Worm (Caenorhabditis elegans) whole organism, L4 larva: ENCODE results near the gene hsp-16.2.

Experiments used
- F26F4.8 ChIP-seq: fragments of 200-800 bp; sonication (Bioruptor generic); conservative IDR thresholded peaks from 2 replicates; pipeline ENCODE4 v1.3.6; 2022; ENCODE audit warnings: missing genetic modification characterization, missing compliant biosample characterization
- F49E8.2 ChIP-seq: sonication (generic microtip); optimal IDR thresholded peaks from 2 replicates; lab custom pipeline; 2016; ENCODE audit warnings: missing compliant biosample characterization, mild to moderate bottlenecking, missing genetic modification characterization, borderline replicate concordance
- T20F7.1 ChIP-seq: fragments of 200-800 bp; sonication (Bioruptor generic); optimal IDR thresholded peaks from 2 replicates; lab custom pipeline; 2018; ENCODE audit warnings: mild to moderate bottlenecking, missing genetic modification characterization, missing compliant biosample characterization
- Y105C5A.15 ChIP-seq: fragments of 200-800 bp; sonication (Bioruptor generic); IDR thresholded peaks from 2 replicates; pipeline ENCODE4 v1.3.6; 2022; ENCODE audit warnings: missing genetic modification characterization, missing compliant biosample characterization
- Y5F2A.4 ChIP-seq: fragments of 200-800 bp; sonication (Bioruptor generic); optimal IDR thresholded peaks from 2 replicates; lab custom pipeline; 2018; ENCODE audit warnings: mild to moderate bottlenecking, missing genetic modification characterization, missing compliant biosample characterization
- ZK337.2 ChIP-seq: fragments of 200-800 bp; sonication (Bioruptor generic); IDR thresholded peaks from 2 replicates; pipeline ENCODE4 v1.3.6; 2022; ENCODE audit warnings: missing genetic modification reagents, missing genetic modification characterization, missing compliant biosample characterization
- aha-1 ChIP-seq: fragments of 150-350 bp; peaks from one replicate; lab custom pipeline; 2014; ENCODE audit warnings: missing biosample characterization, missing genetic modification characterization
- ceh-82 ChIP-seq: sonication (generic microtip); optimal IDR thresholded peaks from 2 replicates; lab custom pipeline; 2017; ENCODE audit warnings: missing biosample characterization, missing genetic modification characterization
- daf-12 ChIP-seq: fragments of 150-350 bp; optimal IDR thresholded peaks from 2 replicates; lab custom pipeline; 2014; ENCODE audit warnings: missing biosample characterization, missing genetic modification reagents, missing genetic modification characterization
- daf-16 ChIP-seq, 3 experiments: sonication (generic microtip); optimal IDR thresholded peaks; 2 replicates each; lab custom pipeline; 2016 to 2017; ENCODE audit warnings: missing genetic modification characterization in 3 of 3, missing genetic modification reagents in 3 of 3, mild to moderate bottlenecking in 2 of 3, missing compliant biosample characterization in 2 of 3, missing biosample characterization in 1 of 3, moderate library complexity in 1 of 3
- dpl-1 ChIP-seq: fragments of 150-350 bp; optimal IDR thresholded peaks from 2 replicates; lab custom pipeline; 2014; ENCODE audit warnings: missing biosample characterization, missing genetic modification reagents, missing genetic modification characterization
- dve-1 ChIP-seq: sonication (generic microtip); optimal IDR thresholded peaks from 2 replicates; lab custom pipeline; 2017; ENCODE audit warnings: antibody characterized with exemption, mild to moderate bottlenecking, missing genetic modification characterization, missing compliant biosample characterization; ENCODE audit not compliant: insufficient read depth
- egl-27 ChIP-seq: sonication (generic microtip); optimal IDR thresholded peaks from 3 replicates; lab custom pipeline; 2017; ENCODE audit warnings: missing biosample characterization, missing genetic modification reagents, missing genetic modification characterization
- fkh-10 ChIP-seq: fragments of 150-350 bp; optimal IDR thresholded peaks from 2 replicates; lab custom pipeline; 2014; ENCODE audit warnings: missing biosample characterization, missing genetic modification reagents, missing genetic modification characterization
- fos-1 ChIP-seq: fragments of 150-350 bp; optimal IDR thresholded peaks from 2 replicates; lab custom pipeline; 2014; ENCODE audit warnings: missing biosample characterization, missing genetic modification characterization
- hlh-30 ChIP-seq: sonication (generic microtip); optimal IDR thresholded peaks from 2 replicates; lab custom pipeline; 2017; ENCODE audit warnings: antibody characterized with exemption, mild to moderate bottlenecking, missing genetic modification characterization, missing compliant biosample characterization; ENCODE audit not compliant: insufficient read depth
- hmg-1.1 ChIP-seq: fragments of 200-800 bp; sonication (Bioruptor generic); IDR thresholded peaks from 2 replicates; pipeline ENCODE4 v1.3.6; 2022; ENCODE audit warnings: missing genetic modification reagents, missing genetic modification characterization, missing compliant biosample characterization
- lim-7 ChIP-seq: fragments of 200-800 bp; sonication (Bioruptor generic); IDR thresholded peaks from 2 replicates; pipeline ENCODE4 v1.3.6; 2022; ENCODE audit warnings: missing genetic modification characterization, missing compliant biosample characterization
- lin-1 ChIP-seq: fragments of 200-800 bp; sonication (Bioruptor generic); IDR thresholded peaks from 2 replicates; pipeline ENCODE4 v1.3.6; 2022; ENCODE audit warnings: missing genetic modification reagents, missing genetic modification characterization, missing compliant biosample characterization
- lin-29 ChIP-seq: fragments of 200-800 bp; sonication (Bioruptor generic); IDR thresholded peaks from 2 replicates; pipeline ENCODE4 v1.3.6; 2022; ENCODE audit warnings: missing genetic modification reagents, missing genetic modification characterization, missing compliant biosample characterization
- lin-38 ChIP-seq: fragments of 200-800 bp; sonication (Bioruptor generic); IDR thresholded peaks from 2 replicates; pipeline ENCODE4 v1.3.6; 2022; ENCODE audit warnings: missing genetic modification reagents, missing genetic modification characterization, missing compliant biosample characterization
- lsy-2 ChIP-seq, 2 experiments: fragments of 150-350 bp in 1 of 2; sonication (generic microtip) in 1 of 2; optimal IDR thresholded peaks; 2 replicates each; lab custom pipeline; 2014 to 2017; ENCODE audit warnings: missing biosample characterization in 2 of 2, missing genetic modification characterization in 2 of 2
- madf-9 ChIP-seq: fragments of 200-800 bp; sonication (Bioruptor generic); conservative IDR thresholded peaks from 2 replicates; pipeline ENCODE4 v1.3.6; 2022; ENCODE audit warnings: missing genetic modification reagents, missing genetic modification characterization, missing compliant biosample characterization
- mep-1 ChIP-seq: fragments of 150-350 bp; sonication (generic microtip); optimal IDR thresholded peaks from 3 replicates; lab custom pipeline; 2014; ENCODE audit warnings: missing biosample characterization, missing genetic modification characterization
- mes-2 ChIP-seq: sonication (generic microtip); optimal IDR thresholded peaks from 2 replicates; lab custom pipeline; 2016; ENCODE audit warnings: missing genotype, mild to moderate bottlenecking, missing genetic modification characterization, missing compliant biosample characterization; ENCODE audit not compliant: poor library complexity, severe bottlenecking
- nhr-10 ChIP-seq: fragments of 150-350 bp; optimal IDR thresholded peaks from 2 replicates; lab custom pipeline; 2014; ENCODE audit warnings: missing biosample characterization, missing genetic modification characterization
- nhr-102 ChIP-seq: sonication (generic microtip); optimal IDR thresholded peaks from 2 replicates; lab custom pipeline; 2016; ENCODE audit warnings: mild to moderate bottlenecking, missing genetic modification characterization, moderate library complexity, missing compliant biosample characterization
- nhr-111 ChIP-seq: fragments of 200-800 bp; sonication (Bioruptor generic); optimal IDR thresholded peaks from 2 replicates; lab custom pipeline; 2018; ENCODE audit warnings: mild to moderate bottlenecking, missing genetic modification characterization, missing compliant biosample characterization
- nhr-28 ChIP-seq: fragments of 150-350 bp; optimal IDR thresholded peaks from 2 replicates; lab custom pipeline; 2014; ENCODE audit warnings: missing biosample characterization, missing genetic modification characterization
- pqm-1 ChIP-seq: sonication (generic microtip); optimal IDR thresholded peaks from 2 replicates; lab custom pipeline; 2017; ENCODE audit warnings: missing biosample characterization, missing genetic modification characterization
- set-16 ChIP-seq: fragments of 200-800 bp; sonication (Bioruptor generic); IDR thresholded peaks from 2 replicates; pipeline ENCODE4 v1.3.6; 2022; ENCODE audit warnings: missing genetic modification reagents, missing genetic modification characterization, missing compliant biosample characterization
- skn-1 ChIP-seq: fragments of 150-350 bp; optimal IDR thresholded peaks from 2 replicates; lab custom pipeline; 2014; ENCODE audit warnings: missing biosample characterization, missing genetic modification characterization
- spr-1 ChIP-seq: sonication (generic microtip); optimal IDR thresholded peaks from 2 replicates; lab custom pipeline; 2016; ENCODE audit warnings: mild to moderate bottlenecking, missing genetic modification characterization, missing compliant biosample characterization
- spr-3 ChIP-seq: fragments of 200-800 bp; sonication (Bioruptor generic); optimal IDR thresholded peaks from 2 replicates; lab custom pipeline; 2018; ENCODE audit warnings: mild to moderate bottlenecking, missing genetic modification characterization, missing compliant biosample characterization
- tag-97 ChIP-seq: fragments of 200-800 bp; sonication (Bioruptor generic); IDR thresholded peaks from 2 replicates; pipeline ENCODE4 v1.3.6; 2022; ENCODE audit warnings: missing genetic modification characterization, missing compliant biosample characterization
- unc-62 ChIP-seq, 3 experiments: fragments of 150-350 bp in 1 of 3; sonication (generic microtip); optimal IDR thresholded peaks in 2 of 3; peaks in 1 of 3; 1 replicate in 1 of 3; 2 replicates in 2 of 3; lab custom pipeline; 2014 to 2017; ENCODE audit warnings: missing biosample characterization in 3 of 3, missing genetic modification characterization in 3 of 3, missing genetic modification reagents in 3 of 3, missing genotype in 1 of 3
- zfp-2 ChIP-seq: sonication (generic microtip); optimal IDR thresholded peaks from 2 replicates; lab custom pipeline; 2016; ENCODE audit warnings: mild to moderate bottlenecking, missing genetic modification characterization, missing compliant biosample characterization
- zip-2 ChIP-seq: fragments of 150-350 bp; optimal IDR thresholded peaks from 2 replicates; lab custom pipeline; 2014; ENCODE audit warnings: missing biosample characterization, missing genetic modification characterization
- ztf-11 ChIP-seq: fragments of 150-350 bp; optimal IDR thresholded peaks from 2 replicates; lab custom pipeline; 2014; ENCODE audit warnings: missing biosample characterization, missing genetic modification characterization

Gene hsp-16.2

ce11 chrV:1788157-1788556, 16.6 kb downstream of the hsp-16.2 start, which contains the start of gene F36H9.2 (continued):
- TF ChIP-seq T20F7.1 (GFP tag; lab: Kevin White, UChicago), result no peak
- TF ChIP-seq mes-2 (tag; lab: Kevin White, UChicago), result no peak
- TF ChIP-seq lin-1 (GFP tag; lab: Robert Waterston, UW), result no peak
- no peak for TF ChIP-seq Y105C5A.15 (GFP tag; lab: Robert Waterston, UW)

ce11 chrV:1781922-1782321, 22.8 kb downstream of the hsp-16.2 start, which contains the start of gene F36H9.5:
Gene F36H9.5 (minus strand): TSS chrV:1782022.
- TF ChIP-seq ztf-11 (no peak), lim-7 (GFP tag; lab: Robert Waterston, UW) (no peak), daf-12 (tag; lab: Kevin White, UChicago) (no peak), Y5F2A.4 (GFP tag; lab: Kevin White, UChicago) (no peak), set-16 (GFP tag; lab: Robert Waterston, UW) (no peak), fkh-10 (no peak)

- TF ChIP-seq Y5F2A.4 (GFP tag; lab: Kevin White, UChicago) (no peak), zfp-2 (tag; lab: Kevin White, UChicago) (no peak), hmg-1.1 (GFP tag; lab: Robert Waterston, UW) (no peak), madf-9 (GFP tag; lab: Robert Waterston, UW) (no peak), unc-62 (GFP tag; optimal IDR thresholded peaks at IDR 0.05 in 1 of 2; lab: Kevin White, UChicago) (peak in 1 of 2 experiments; percentile 71), unc-62 (tag; optimal IDR thresholded peaks at IDR 0.05; lab: Kevin White, UChicago) (no peak), spr-3 (GFP tag; lab: Kevin White, UChicago) (no peak)
These were observed 24.8 kb downstream of the hsp-16.2 start for ce11 chrV:1779994-1780393.

- TF ChIP-seq egl-27 (no peak), nhr-102 (no peak), spr-1 (tag; lab: Kevin White, UChicago) (no peak), lin-1 (GFP tag; lab: Robert Waterston, UW) (no peak), zip-2 (tag; lab: Kevin White, UChicago) (no peak), lin-38 (GFP tag; lab: Robert Waterston, UW) (no peak), daf-16 (GFP tag; optimal IDR thresholded peaks at IDR 0.05; lab: Kevin White, UChicago) (no peak), daf-16 (tag; optimal IDR thresholded peaks at IDR 0.05; lab: Kevin White, UChicago) (no peak)
These were observed 25.6 kb downstream of the hsp-16.2 start, which contains the start of gene F36H9.4 for ce11 chrV:1779136-1779535. Gene F36H9.4 (minus strand): TSS chrV:1779236.

- TF ChIP-seq aha-1 (tag; lab: Kevin White, UChicago), result no peak
- TF ChIP-seq nhr-28, result no peak
- no peak for TF ChIP-seq pqm-1 (tag; lab: Kevin White, UChicago)
- TF ChIP-seq T20F7.1 (GFP tag; lab: Kevin White, UChicago), result no peak
- TF ChIP-seq Y105C5A.15 (GFP tag; lab: Robert Waterston, UW), result no peak
- no peak for TF ChIP-seq nhr-10 (tag; lab: Kevin White, UChicago)
- TF ChIP-seq ceh-82 (tag; lab: Kevin White, UChicago), result no peak
- TF ChIP-seq lin-38 (GFP tag; lab: Robert Waterston, UW), result no peak
- no peak for TF ChIP-seq mep-1 (tag; lab: Kevin White, UChicago)
- TF ChIP-seq ZK337.2 (GFP tag; lab: Robert Waterston, UW), result no peak
These were observed 29.7 kb downstream of the hsp-16.2 start, which contains the start of gene F36H9.7 for ce11 chrV:1774874-1775589. Gene F36H9.7 (minus strand): TSS chrV:1774924.

- TF ChIP-seq F49E8.2 (tag; lab: Kevin White, UChicago), result no peak
- no peak for TF ChIP-seq skn-1
- TF ChIP-seq aha-1 (tag; lab: Kevin White, UChicago), result peak; percentile 39
- TF ChIP-seq F26F4.8 (GFP tag; lab: Robert Waterston, UW), result no peak
- TF ChIP-seq lsy-2 (tag; optimal IDR thresholded peaks at IDR 0.05; lab: Kevin White, UChicago), result peak in 1 of 2 experiments; percentile 14
- TF ChIP-seq mep-1 (tag; lab: Kevin White, UChicago), result no peak
- no peak for TF ChIP-seq nhr-111
- TF ChIP-seq mes-2 (tag; lab: Kevin White, UChicago), result peak; percentile 18
- no peak for TF ChIP-seq fos-1 (tag; lab: Kevin White, UChicago)
- TF ChIP-seq daf-12 (tag; lab: Kevin White, UChicago), result no peak
- no peak for TF ChIP-seq dpl-1 (GFP tag; lab: Kevin White, UChicago)
- peak; percentile 3 for TF ChIP-seq dve-1
- TF ChIP-seq hlh-30 (tag; lab: Kevin White, UChicago), result peak; percentile 18
- no peak for TF ChIP-seq T20F7.1 (GFP tag; lab: Kevin White, UChicago)
- TF ChIP-seq tag-97 (GFP tag; lab: Robert Waterston, UW), result no peak
- TF ChIP-seq lin-29 (GFP tag; lab: Robert Waterston, UW), result no peak
These were observed 31.6 kb downstream of the hsp-16.2 start for ce11 chrV:1773120-1773519.
